Worm (Caenorhabditis elegans) whole organism, mixed stage, embryonic: Measurements from ENCODE around the gene math-25.

Experiments used
- M03D4.4 ChIP-seq: sonication (generic microtip); optimal IDR thresholded peaks from 2 replicates; lab custom pipeline; 2017; ENCODE audit warnings: mild to moderate bottlenecking, missing genetic modification characterization, missing compliant biosample characterization
- bed-3 ChIP-seq: fragments of 200-800 bp; sonication (Bioruptor generic); optimal IDR thresholded peaks from 3 replicates; lab custom pipeline; 2018; ENCODE audit warnings: mild to moderate bottlenecking, missing genetic modification characterization, moderate library complexity, missing compliant biosample characterization
- blmp-1 ChIP-seq: fragments of 150-350 bp; optimal IDR thresholded peaks from 2 replicates; lab custom pipeline; 2014; ENCODE audit warnings: missing biosample characterization, missing genetic modification characterization
- ceh-39 ChIP-seq: fragments of 150-350 bp; optimal IDR thresholded peaks from 2 replicates; lab custom pipeline; 2014; ENCODE audit warnings: missing biosample characterization, missing genetic modification characterization
- ceh-43 ChIP-seq: fragments of 200-800 bp; sonication (Bioruptor generic); optimal IDR thresholded peaks from 2 replicates; lab custom pipeline; 2018; ENCODE audit warnings: mild to moderate bottlenecking, missing genetic modification characterization, moderate library complexity, missing compliant biosample characterization
- ceh-83 ChIP-seq: fragments of 200-800 bp; sonication (Bioruptor generic); optimal IDR thresholded peaks from 2 replicates; lab custom pipeline; 2018; ENCODE audit warnings: mild to moderate bottlenecking, missing genetic modification characterization, missing compliant biosample characterization
- ces-1 ChIP-seq: fragments of 150-350 bp; optimal IDR thresholded peaks from 2 replicates; lab custom pipeline; 2014; ENCODE audit warnings: missing biosample characterization, missing genetic modification reagents, missing genetic modification characterization
- cnd-1 ChIP-seq: fragments of 200-800 bp; sonication (Bioruptor generic); optimal IDR thresholded peaks from 2 replicates; lab custom pipeline; 2018; ENCODE audit warnings: mild to moderate bottlenecking, missing genetic modification characterization, missing compliant biosample characterization
- drap-1 ChIP-seq: fragments of 200-800 bp; sonication (Bioruptor generic); optimal IDR thresholded peaks from 3 replicates; lab custom pipeline; 2018; ENCODE audit warnings: mild to moderate bottlenecking, missing genetic modification characterization, missing compliant biosample characterization
- elt-1 ChIP-seq: sonication (generic microtip); optimal IDR thresholded peaks from 2 replicates; lab custom pipeline; 2017; ENCODE audit warnings: missing genetic modification characterization, mild to moderate bottlenecking, missing compliant biosample characterization, antibody characterized with exemption, moderate library complexity, borderline replicate concordance; ENCODE audit not compliant: insufficient read depth
- elt-3 ChIP-seq: fragments of 150-350 bp; optimal IDR thresholded peaks from 2 replicates; lab custom pipeline; 2014; ENCODE audit warnings: missing biosample characterization, missing genetic modification characterization
- flh-1 ChIP-seq: fragments of 200-800 bp; sonication (Bioruptor generic); optimal IDR thresholded peaks from 2 replicates; lab custom pipeline; 2018; ENCODE audit warnings: mild to moderate bottlenecking, missing genetic modification characterization, moderate library complexity, missing compliant biosample characterization
- ham-2 ChIP-seq: fragments of 200-800 bp; sonication (Bioruptor generic); optimal IDR thresholded peaks from 2 replicates; lab custom pipeline; 2018; ENCODE audit warnings: mild to moderate bottlenecking, missing genetic modification characterization, missing compliant biosample characterization
- hlh-1 ChIP-seq: fragments of 150-350 bp; optimal IDR thresholded peaks from 2 replicates; lab custom pipeline; 2014; ENCODE audit warnings: missing biosample characterization, missing genetic modification reagents, missing genetic modification characterization
- lin-13 ChIP-seq: fragments of 150-350 bp; optimal IDR thresholded peaks from 2 replicates; lab custom pipeline; 2014; ENCODE audit warnings: missing biosample characterization, missing genetic modification characterization
- lin-32 ChIP-seq: fragments of 200-800 bp; sonication (Bioruptor generic); optimal IDR thresholded peaks from 2 replicates; lab custom pipeline; 2018; ENCODE audit warnings: mild to moderate bottlenecking, missing genetic modification characterization, missing compliant biosample characterization
- lsy-2 ChIP-seq: fragments of 150-350 bp; optimal IDR thresholded peaks from 2 replicates; lab custom pipeline; 2014; ENCODE audit warnings: missing biosample characterization, missing genetic modification characterization
- mab-5 ChIP-seq: fragments of 150-350 bp; optimal IDR thresholded peaks from 2 replicates; lab custom pipeline; 2014; ENCODE audit warnings: missing biosample characterization, missing genetic modification characterization
- mep-1 ChIP-seq: fragments of 150-350 bp; optimal IDR thresholded peaks from 2 replicates; lab custom pipeline; 2017; ENCODE audit warnings: missing biosample characterization, missing genetic modification reagents, missing genetic modification characterization, inconsistent platforms
- mls-2 ChIP-seq: sonication (generic microtip); optimal IDR thresholded peaks from 2 replicates; lab custom pipeline; 2016; ENCODE audit warnings: mild to moderate bottlenecking, missing genetic modification characterization, moderate library complexity, missing compliant biosample characterization
- nhr-12 ChIP-seq: fragments of 150-350 bp; optimal IDR thresholded peaks from 2 replicates; lab custom pipeline; 2014; ENCODE audit warnings: missing biosample characterization, missing genetic modification characterization
- nhr-2 ChIP-seq: fragments of 150-350 bp; optimal IDR thresholded peaks from 2 replicates; lab custom pipeline; 2014; ENCODE audit warnings: missing biosample characterization, missing genetic modification characterization
- nhr-237 ChIP-seq: fragments of 150-350 bp; optimal IDR thresholded peaks from 2 replicates; lab custom pipeline; 2014; ENCODE audit warnings: missing biosample characterization, missing genetic modification characterization
- nhr-28 ChIP-seq: fragments of 150-350 bp; optimal IDR thresholded peaks from 2 replicates; lab custom pipeline; 2014; ENCODE audit warnings: missing biosample characterization, missing genetic modification characterization
- nhr-76 ChIP-seq: sonication (generic microtip); optimal IDR thresholded peaks from 2 replicates; lab custom pipeline; 2017; ENCODE audit warnings: missing biosample characterization, missing genetic modification characterization
- pha-4 ChIP-seq: fragments of 150-350 bp; optimal IDR thresholded peaks from 2 replicates; lab custom pipeline; 2018; ENCODE audit warnings: missing biosample characterization, missing genetic modification reagents, missing genetic modification characterization
- sem-2 ChIP-seq: fragments of 200-800 bp; sonication (Bioruptor generic); optimal IDR thresholded peaks from 2 replicates; lab custom pipeline; 2018; ENCODE audit warnings: mild to moderate bottlenecking, missing genetic modification characterization, missing compliant biosample characterization
- snpc-4 ChIP-seq: fragments of 150-350 bp; optimal IDR thresholded peaks from 2 replicates; lab custom pipeline; 2014; ENCODE audit warnings: missing biosample characterization, missing genetic modification characterization
- unc-120 ChIP-seq: sonication (generic microtip); optimal IDR thresholded peaks from 2 replicates; lab custom pipeline; 2017; ENCODE audit warnings: missing genetic modification characterization, missing compliant biosample characterization; ENCODE audit not compliant: poor library complexity, severe bottlenecking
- unc-39 ChIP-seq: fragments of 150-350 bp; optimal IDR thresholded peaks from 2 replicates; lab custom pipeline; 2014; ENCODE audit warnings: missing biosample characterization, missing genetic modification characterization
- unc-62 ChIP-seq: fragments of 150-350 bp; optimal IDR thresholded peaks from 2 replicates; lab custom pipeline; 2014; ENCODE audit warnings: missing biosample characterization, missing genetic modification reagents, missing genetic modification characterization
- zip-8 ChIP-seq: fragments of 150-350 bp; optimal IDR thresholded peaks from 2 replicates; lab custom pipeline; 2014; ENCODE audit warnings: missing biosample characterization, missing genetic modification characterization
- ztf-11 ChIP-seq: fragments of 150-350 bp; optimal IDR thresholded peaks from 2 replicates; lab custom pipeline; 2014; ENCODE audit warnings: missing biosample characterization, missing genetic modification characterization

math-25 gene

DNA sequence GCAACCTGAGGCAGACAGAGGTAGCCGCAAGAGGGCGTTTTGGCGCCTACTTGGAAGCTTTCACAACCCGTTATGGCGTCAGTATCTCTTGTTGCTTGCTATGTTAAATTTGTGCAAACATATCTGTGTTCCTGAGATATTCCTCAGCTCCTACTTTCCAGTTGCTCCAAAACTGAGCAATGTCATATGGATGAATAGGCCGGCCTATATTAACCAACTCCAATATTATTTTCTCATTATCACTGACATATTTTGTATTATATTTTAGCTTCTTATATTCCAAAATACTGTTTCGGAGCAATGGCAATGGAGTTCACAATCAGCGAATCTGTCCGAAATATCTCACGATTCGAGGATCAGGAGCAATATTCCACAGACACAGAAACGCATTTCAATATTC is 20.2 kb upstream of the math-25 start, which contains the start of gene math-13:
Gene math-13, plus strand, starts transcription at position 301 of the 400 bp plus-strand sequence.
- no peak for TF ChIP-seq nhr-28 (tag; lab: Kevin White, UChicago)
- TF ChIP-seq flh-1 (GFP tag; lab: Kevin White, UChicago), result no peak
- no peak for TF ChIP-seq ceh-39
- TF ChIP-seq ceh-43 (GFP tag; lab: Kevin White, UChicago), result no peak
- TF ChIP-seq elt-3 (tag; lab: Kevin White, UChicago), result no peak
- TF ChIP-seq unc-39 (tag; lab: Kevin White, UChicago), result no peak
- no peak for TF ChIP-seq unc-62 (GFP tag; lab: Kevin White, UChicago)
- no peak for TF ChIP-seq ceh-83 (GFP tag; lab: Kevin White, UChicago)
- TF ChIP-seq mep-1 (tag; lab: Kevin White, UChicago), result no peak
- TF ChIP-seq nhr-76 (tag; lab: Kevin White, UChicago), result no peak
- no peak for TF ChIP-seq zip-8 (tag; lab: Kevin White, UChicago)
- no peak for TF ChIP-seq nhr-237 (tag; lab: Kevin White, UChicago)
- TF ChIP-seq mls-2 (tag; lab: Kevin White, UChicago), result no peak
- no peak for TF ChIP-seq bed-3 (GFP tag; lab: Kevin White, UChicago)
- no peak for TF ChIP-seq M03D4.4 (tag; lab: Kevin White, UChicago)
- TF ChIP-seq hlh-1 (tag; lab: Kevin White, UChicago), result no peak
- TF ChIP-seq elt-1, result no peak

DNA sequence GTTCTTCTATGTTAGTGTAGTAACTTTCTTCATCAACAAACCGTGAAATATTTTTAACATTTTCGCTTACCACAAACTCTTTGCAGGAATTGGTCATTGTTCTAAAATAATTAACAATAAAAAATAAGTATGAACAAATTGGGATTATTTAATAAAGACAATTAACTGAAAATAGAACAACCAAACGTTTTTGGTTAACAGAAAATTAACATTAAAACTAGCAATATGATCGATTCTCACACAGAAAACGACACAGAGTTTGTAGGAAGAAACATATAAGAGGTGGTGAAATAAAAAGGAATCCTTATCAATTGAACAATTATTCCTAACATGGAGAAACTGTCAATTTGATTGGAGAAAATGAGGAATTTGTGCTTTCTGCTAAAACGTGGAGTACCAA is 17.2 kb upstream of the math-25 start, which contains the start of gene math-16:
Gene math-16, minus strand, starts transcription at position 101 of the 400 bp plus-strand sequence.
- TF ChIP-seq mls-2 (tag; lab: Kevin White, UChicago) (no peak), nhr-237 (tag; lab: Kevin White, UChicago) (no peak), snpc-4 (no peak), ceh-43 (GFP tag; lab: Kevin White, UChicago) (no peak), unc-120 (tag; lab: Kevin White, UChicago) (no peak), unc-62 (GFP tag; lab: Kevin White, UChicago) (no peak), ceh-39 (no peak), blmp-1 (tag; lab: Kevin White, UChicago) (no peak), pha-4 (tag; lab: Kevin White, UChicago) (no peak), flh-1 (GFP tag; lab: Kevin White, UChicago) (no peak), lin-13 (tag; lab: Kevin White, UChicago) (no peak), zip-8 (tag; lab: Kevin White, UChicago) (no peak), drap-1 (GFP tag; lab: Kevin White, UChicago) (no peak), nhr-2 (tag; lab: Kevin White, UChicago) (no peak), elt-3 (tag; lab: Kevin White, UChicago) (no peak), lsy-2 (tag; lab: Kevin White, UChicago) (no peak)

DNA sequence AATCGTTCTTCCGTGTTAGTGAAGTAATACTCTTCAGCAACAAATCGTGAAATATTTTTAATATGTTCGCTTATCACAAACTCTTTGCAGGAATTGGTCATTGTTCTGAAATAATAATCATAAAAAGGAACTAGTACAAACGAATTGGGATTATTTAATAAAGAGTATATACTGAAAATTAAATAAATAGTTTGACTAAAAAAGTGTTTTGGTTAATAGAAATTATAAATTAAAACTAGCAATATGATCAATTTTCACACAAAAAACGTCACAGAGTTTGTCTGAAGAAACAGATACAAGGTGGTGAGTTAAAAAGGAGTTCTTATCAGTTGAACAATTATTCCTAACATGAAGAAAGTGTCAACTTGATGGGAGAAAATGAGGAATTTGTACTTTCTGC is 13.2 kb upstream of the math-25 start, which contains the start of gene math-5:
Gene math-5, minus strand, starts transcription at position 101 of the 400 bp plus-strand sequence.
- TF ChIP-seq pha-4 (tag; lab: Kevin White, UChicago), result no peak
- no peak for TF ChIP-seq hlh-1 (tag; lab: Kevin White, UChicago)
- TF ChIP-seq ceh-39, result no peak
- no peak for TF ChIP-seq ces-1 (GFP tag; lab: Kevin White, UChicago)
- no peak for TF ChIP-seq nhr-12 (tag; lab: Kevin White, UChicago)
- no peak for TF ChIP-seq cnd-1
- no peak for TF ChIP-seq ztf-11 (tag; lab: Kevin White, UChicago)
- TF ChIP-seq unc-120 (tag; lab: Kevin White, UChicago), result no peak
- TF ChIP-seq zip-8 (tag; lab: Kevin White, UChicago), result no peak
- TF ChIP-seq snpc-4, result no peak

DNA sequence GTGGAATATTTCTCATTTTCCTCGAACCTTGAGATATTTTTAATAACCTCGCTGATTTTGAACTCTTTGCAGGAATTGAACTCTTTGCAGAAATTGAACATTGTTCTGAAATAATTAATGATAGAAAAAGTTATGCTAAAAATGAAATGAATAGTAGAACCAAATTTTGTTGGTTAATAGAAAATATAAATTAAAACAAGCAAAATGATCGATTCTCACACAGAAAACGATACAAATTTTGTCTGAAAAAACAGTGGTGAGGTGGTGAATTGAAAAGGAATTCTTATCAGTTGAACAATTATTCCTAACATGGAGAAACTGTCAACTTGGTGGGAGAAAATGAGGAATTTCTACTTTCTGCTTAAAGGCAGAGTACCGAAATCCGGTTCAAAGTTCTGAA is 11.2 kb upstream of the math-25 start, which contains the start of gene math-6:
Gene math-6, minus strand, starts transcription at position 101 of the 400 bp plus-strand sequence.
- TF ChIP-seq lin-32 (no peak), blmp-1 (tag; lab: Kevin White, UChicago) (no peak), ceh-83 (GFP tag; lab: Kevin White, UChicago) (no peak), mab-5 (no peak), bed-3 (GFP tag; lab: Kevin White, UChicago) (no peak), nhr-237 (tag; lab: Kevin White, UChicago) (no peak), mls-2 (tag; lab: Kevin White, UChicago) (no peak), ces-1 (GFP tag; lab: Kevin White, UChicago) (no peak), M03D4.4 (tag; lab: Kevin White, UChicago) (no peak), cnd-1 (no peak), nhr-12 (tag; lab: Kevin White, UChicago) (no peak), sem-2 (GFP tag; lab: Kevin White, UChicago) (no peak), elt-1 (no peak), ham-2 (no peak), unc-120 (tag; lab: Kevin White, UChicago) (no peak)
- TF ChIP-seq, all 35 proteins: peak for 0
